Fruit fly (Drosophila melanogaster): ENCODE results near the gene CG6592.
A peak's percentile ranks its signal among the peaks of the same experiment; 100 is the strongest.

Gene CG6592

DNA sequence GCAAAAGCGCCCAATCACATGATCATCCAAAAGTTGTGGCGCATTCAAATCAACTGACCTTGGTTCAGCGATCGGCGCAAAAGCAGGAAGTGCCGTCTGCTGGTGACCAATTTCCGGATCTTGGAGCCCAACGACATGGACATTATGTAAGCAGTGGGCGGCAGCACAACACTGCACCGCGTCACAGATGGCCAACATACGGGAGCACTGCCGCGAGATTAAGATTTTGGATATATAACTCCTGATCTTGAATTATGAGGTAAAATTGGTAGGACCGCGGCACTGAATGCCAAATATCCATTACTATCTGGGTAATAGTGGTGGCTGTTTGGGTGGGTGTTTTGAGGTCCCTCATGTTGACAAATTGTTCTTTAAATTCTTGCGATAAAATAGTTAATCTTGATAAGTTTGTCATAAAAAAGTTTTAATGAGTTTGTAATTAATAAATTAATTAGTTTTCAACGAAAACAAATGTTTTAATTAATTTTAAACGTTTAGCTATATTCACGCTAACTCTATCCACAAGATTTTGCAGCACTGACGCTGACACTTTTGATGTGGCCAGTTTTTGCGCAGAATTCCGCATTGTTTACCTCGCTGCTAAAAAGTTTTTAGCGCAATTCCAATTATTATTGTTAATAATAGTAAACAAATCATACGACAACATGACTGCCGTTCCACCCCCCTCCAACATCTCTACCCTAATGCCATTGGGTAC is 15.7 kb downstream of the CG6592 start, which contains the start of the genes CG13295 and CG6610 (continued):
- TF ChIP-seq pnt (GFP tag; optimal IDR thresholded peaks at IDR 0.05) (peak; percentile 7), CG12942 (GFP tag; optimal IDR thresholded peaks at IDR 0.05) (no peak), Hmx (GFP tag; optimal IDR thresholded peaks at IDR 0.05) (peak; percentile 24), gro (GFP tag; optimal IDR thresholded peaks at IDR 0.05) (no peak), ERR (GFP tag; optimal IDR thresholded peaks at IDR 0.05) (no peak), CG4820 (GFP tag; optimal IDR thresholded peaks at IDR 0.05) (no peak), CG6765 (GFP tag; optimal IDR thresholded peaks at IDR 0.05) (peak; percentile 38), Six4 (GFP tag; optimal IDR thresholded peaks at IDR 0.05) (no peak), gcm (GFP tag; optimal IDR thresholded peaks at IDR 0.05) (peak; percentile 11), nom (GFP tag; optimal IDR thresholded peaks at IDR 0.05) (peak; percentile 2), CG31388 (GFP tag; optimal IDR thresholded peaks at IDR 0.05) (no peak), CG14050 (GFP tag; IDR thresholded peaks at IDR 0.05) (no peak), CG15601 (tag; optimal IDR thresholded peaks at IDR 0.05) (peak; percentile 54), corto (GFP tag; optimal IDR thresholded peaks at IDR 0.05) (no peak), HmgD (GFP tag; optimal IDR thresholded peaks at IDR 0.05) (no peak), CG2875 (GFP tag; optimal IDR thresholded peaks at IDR 0.05) (no peak), CG9609 (GFP tag; optimal IDR thresholded peaks at IDR 0.05) (peak; percentile 31), gsb (GFP tag; IDR thresholded peaks at IDR 0.05) (no peak), ewg (GFP tag; optimal IDR thresholded peaks at IDR 0.05) (peak; percentile 48), CG13775 (GFP tag; optimal IDR thresholded peaks at IDR 0.05) (peak; percentile 66), knrl (GFP tag; IDR thresholded peaks at IDR 0.05; ENCODE audit: partially characterized antibody) (no peak), tna (GFP tag; IDR thresholded peaks at IDR 0.05; ENCODE audit: partially characterized antibody) (no peak), crc (GFP tag; optimal IDR thresholded peaks at IDR 0.05) (no peak), Tbp (GFP tag; optimal IDR thresholded peaks at IDR 0.05) (no peak), row (GFP tag; IDR thresholded peaks at IDR 0.05) (peak; percentile 95), CG16863 (GFP tag; optimal IDR thresholded peaks at IDR 0.05) (no peak), ham (GFP tag; IDR thresholded peaks at IDR 0.05) (no peak), CrebB (tag; optimal IDR thresholded peaks at IDR 0.05) (peak; percentile 23), Ravus (GFP tag; IDR thresholded peaks at IDR 0.05) (no peak), Stat92E (GFP tag; optimal IDR thresholded peaks at IDR 0.05) (peak in 1 of 3 experiments; percentile 25), Xrp1 (GFP tag; IDR thresholded peaks at IDR 0.05) (peak; percentile 70), zen2 (GFP tag; IDR thresholded peaks at IDR 0.05; ENCODE audit: partially characterized antibody) (no peak), Mrtf (GFP tag; IDR thresholded peaks at IDR 0.05) (peak; percentile 55; the same call in 1 of the 3 replicates), CG17186 (GFP tag; optimal IDR thresholded peaks at IDR 0.05) (peak; percentile 15), CG18262 (tag; optimal IDR thresholded peaks at IDR 0.05) (peak; percentile 51), bcd (GFP tag; optimal IDR thresholded peaks at IDR 0.05) (peak; percentile 58), ind (GFP tag; optimal IDR thresholded peaks at IDR 0.05) (peak; percentile 35), en (GFP tag; optimal IDR thresholded peaks at IDR 0.05) (no peak), Ptx1 (GFP tag; IDR thresholded peaks at IDR 0.05) (peak; percentile 70), CG3407 (GFP tag; optimal IDR thresholded peaks at IDR 0.05) (no peak), bowl (GFP tag; IDR thresholded peaks at IDR 0.05) (no peak), CG10366 (GFP tag; IDR thresholded peaks at IDR 0.05) (peak; percentile 11; the same call in 1 of the 2 replicates), Doc2 (GFP tag; IDR thresholded peaks at IDR 0.05) (no peak), cg (GFP tag; optimal IDR thresholded peaks at IDR 0.05) (no peak), CG2199 (GFP tag; IDR thresholded peaks at IDR 0.05) (no peak), Scr (GFP tag; IDR thresholded peaks at IDR 0.05; ENCODE audit: partially characterized antibody) (no peak; the same call in 1 of the 2 replicates), CG7963 (GFP tag; IDR thresholded peaks at IDR 0.05; ENCODE audit: partially characterized antibody) (no peak), CG14014 (GFP tag; IDR thresholded peaks at IDR 0.05) (0 out of 2 replicates have a peak, but pooled peaks have one; percentile 44), chn (GFP tag; optimal IDR thresholded peaks at IDR 0.05) (peak; percentile 43), twi (tag; optimal IDR thresholded peaks at IDR 0.05) (peak; percentile 64)

Data from whole organism, embryonic.